Fruit fly (Drosophila melanogaster) whole organism, wandering third instar larva: ENCODE results near the gene CG32052.

Experiments used
- CG9705 ChIP-seq: fragments of 200-800 bp; sonication (Bioruptor generic); optimal IDR thresholded peaks from 2 replicates; lab custom pipeline; 2018; ENCODE audit warnings: missing biosample characterization, mild to moderate bottlenecking, missing genetic modification characterization
- CrebA ChIP-seq: fragments of 200-800 bp; sonication (Bioruptor generic); optimal IDR thresholded peaks from 2 replicates; lab custom pipeline; 2016; ENCODE audit warnings: missing biosample characterization, mild to moderate bottlenecking, missing genetic modification characterization, borderline replicate concordance
- Dif ChIP-seq: fragments of 200-275, 200-300 bp; sonication (Bioruptor generic); optimal IDR thresholded peaks from 2 replicates; lab custom pipeline; 2018; ENCODE audit warnings: missing biosample characterization, missing genetic modification characterization; ENCODE audit not compliant: partially characterized antibody
- GATAd ChIP-seq: sonication (Bioruptor generic); optimal IDR thresholded peaks from 2 replicates; lab custom pipeline; 2016; ENCODE audit warnings: missing biosample characterization, missing genetic modification characterization
- HLH106 ChIP-seq: fragments of 200-800 bp; optimal IDR thresholded peaks from 3 replicates; lab custom pipeline; 2019; ENCODE audit warnings: missing biosample characterization, mild to moderate bottlenecking, missing genetic modification characterization, moderate library complexity
- Hr78 ChIP-seq: fragments of >200 bp; optimal IDR thresholded peaks from 2 replicates; lab custom pipeline; 2017; ENCODE audit warnings: missing biosample characterization, missing genetic modification characterization
- Hr83 ChIP-seq: fragments of 200-300 bp; sonication (Bioruptor generic); optimal IDR thresholded peaks from 2 replicates; lab custom pipeline; 2016; ENCODE audit warnings: missing biosample characterization, mild to moderate bottlenecking, missing genetic modification characterization, moderate library complexity; ENCODE audit not compliant: poor library complexity, severe bottlenecking
- Jra ChIP-seq: sonication (Bioruptor generic); optimal IDR thresholded peaks from 2 replicates; lab custom pipeline; 2016; ENCODE audit warnings: missing biosample characterization, missing genetic modification characterization
- Myc ChIP-seq: fragments of >200 bp; optimal IDR thresholded peaks from 2 replicates; lab custom pipeline; 2017
- Rel ChIP-seq, 2 experiments: fragments of 200-800 bp; sonication (Bioruptor generic) in 1 of 2; optimal IDR thresholded peaks; 2 replicates in 1 of 2; 3 replicates in 1 of 2; lab custom pipeline; 2016 to 2019; ENCODE audit warnings: mild to moderate bottlenecking in 2 of 2, missing biosample characterization in 2 of 2, missing genetic modification characterization in 2 of 2, moderate library complexity in 1 of 2
- Sp1 ChIP-seq: fragments of 200-800 bp; sonication (Bioruptor generic); optimal IDR thresholded peaks from 3 replicates; lab custom pipeline; 2019; ENCODE audit warnings: missing biosample characterization, mild to moderate bottlenecking, missing genetic modification characterization, moderate library complexity
- Vsx2 ChIP-seq: fragments of 200-300, 225-300 bp; sonication (Bioruptor generic); optimal IDR thresholded peaks from 2 replicates; lab custom pipeline; 2018; ENCODE audit warnings: missing biosample characterization, missing genetic modification characterization; ENCODE audit not compliant: partially characterized antibody
- br ChIP-seq: fragments of 200-800 bp; sonication (Bioruptor generic); optimal IDR thresholded peaks from 2 replicates; lab custom pipeline; 2016; ENCODE audit warnings: missing biosample characterization, missing genetic modification characterization
- brk ChIP-seq: fragments of 200-800 bp; sonication (Bioruptor generic); optimal IDR thresholded peaks from 2 replicates; lab custom pipeline; 2016; ENCODE audit warnings: missing biosample characterization, mild to moderate bottlenecking, missing genetic modification characterization
- dl ChIP-seq, 2 experiments: fragments of 175-275, 200-275 bp in 1 of 2; fragments of 200-275 bp in 1 of 2; sonication (Bioruptor generic); optimal IDR thresholded peaks; lab custom pipeline; 2018; ENCODE audit warnings: mild to moderate bottlenecking in 2 of 2, missing biosample characterization in 2 of 2, missing genetic modification characterization in 2 of 2, moderate library complexity in 2 of 2; ENCODE audit not compliant: partially characterized antibody in 2 of 2, insufficient read depth in 1 of 2
- dmrt93B ChIP-seq: fragments of 200-800 bp; sonication (Bioruptor generic); optimal IDR thresholded peaks from 2 replicates; lab custom pipeline; 2018; ENCODE audit warnings: missing biosample characterization, mild to moderate bottlenecking, missing genetic modification characterization
- dsf ChIP-seq: sonication (Bioruptor generic); optimal IDR thresholded peaks from 2 replicates; lab custom pipeline; 2016; ENCODE audit warnings: missing biosample characterization, missing genetic modification characterization, borderline replicate concordance
- ey ChIP-seq: fragments of 200-800 bp; sonication (Bioruptor generic); optimal IDR thresholded peaks from 2 replicates; lab custom pipeline; 2016; ENCODE audit warnings: missing biosample characterization, missing genetic modification characterization
- foxo ChIP-seq, 2 experiments: fragments of 200-800 bp; sonication (Bioruptor generic); optimal IDR thresholded peaks; 2 replicates in 1 of 2; 3 replicates in 1 of 2; lab custom pipeline; 2016 to 2017; ENCODE audit warnings: missing biosample characterization in 2 of 2, missing genetic modification characterization in 2 of 2
- fru ChIP-seq: fragments of 200-800 bp; sonication (Bioruptor generic); optimal IDR thresholded peaks from 3 replicates; lab custom pipeline; 2016; ENCODE audit warnings: missing biosample characterization, mild to moderate bottlenecking, missing genetic modification characterization
- h ChIP-seq: fragments of 200-800 bp; sonication (Bioruptor generic); optimal IDR thresholded peaks from 3 replicates; lab custom pipeline; 2016; ENCODE audit warnings: missing biosample characterization, mild to moderate bottlenecking, missing genetic modification characterization
- lola ChIP-seq: fragments of >200 bp; optimal IDR thresholded peaks from 2 replicates; lab custom pipeline; 2017; ENCODE audit warnings: missing biosample characterization, missing genetic modification characterization
- psq ChIP-seq: fragments of 200-800 bp; sonication (Bioruptor generic); optimal IDR thresholded peaks from 3 replicates; lab custom pipeline; 2017; ENCODE audit warnings: missing biosample characterization, mild to moderate bottlenecking, missing genetic modification characterization, moderate library complexity
- sv ChIP-seq: fragments of 200-800 bp; sonication (Bioruptor generic); optimal IDR thresholded peaks from 3 replicates; lab custom pipeline; 2016; ENCODE audit warnings: missing biosample characterization, missing genetic modification characterization
- tai ChIP-seq: sonication (Bioruptor generic); optimal IDR thresholded peaks from 2 replicates; lab custom pipeline; 2016; ENCODE audit warnings: missing biosample characterization, missing genetic modification characterization
- usp ChIP-seq: fragments of >200 bp; optimal IDR thresholded peaks from 2 replicates; lab custom pipeline; 2017; ENCODE audit warnings: missing biosample characterization, missing genetic modification characterization
- woc ChIP-seq: sonication (Bioruptor generic); optimal IDR thresholded peaks from 2 replicates; lab custom pipeline; 2016; ENCODE audit warnings: missing biosample characterization, mild to moderate bottlenecking, missing genetic modification characterization

The CG32052 gene

DNA sequence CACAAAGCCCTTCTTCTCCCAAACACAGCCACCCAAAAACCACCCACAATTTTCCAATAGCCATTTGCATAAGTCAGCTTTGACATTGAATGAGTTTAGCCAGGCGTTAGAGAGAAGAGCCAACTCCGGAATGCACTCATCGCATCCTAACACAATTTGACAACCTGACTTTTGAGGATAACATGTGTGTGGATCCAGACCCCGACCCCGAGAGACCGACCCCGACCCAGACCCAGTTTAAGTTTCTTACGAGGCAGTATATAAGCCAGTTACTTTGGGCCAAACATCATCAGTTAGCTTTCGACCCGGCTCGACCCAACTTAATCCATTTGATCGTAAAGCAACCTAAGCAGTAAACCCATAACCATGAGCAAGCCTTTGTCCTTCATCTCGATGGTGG is 12.6 kb downstream of the CG32052 start, which contains the start of gene Ilp2:
TSS of gene Ilp2 (plus strand) at position 301 of the 400 bp plus-strand sequence.
- TF ChIP-seq Hr78 (no peak), Myc (lab: Kevin White, UChicago) (no peak), GATAd (GFP tag; lab: Kevin White, UChicago) (no peak), ey (GFP tag; lab: Kevin White, UChicago) (no peak), Jra (GFP tag; lab: Kevin White, UChicago) (no peak)

DNA sequence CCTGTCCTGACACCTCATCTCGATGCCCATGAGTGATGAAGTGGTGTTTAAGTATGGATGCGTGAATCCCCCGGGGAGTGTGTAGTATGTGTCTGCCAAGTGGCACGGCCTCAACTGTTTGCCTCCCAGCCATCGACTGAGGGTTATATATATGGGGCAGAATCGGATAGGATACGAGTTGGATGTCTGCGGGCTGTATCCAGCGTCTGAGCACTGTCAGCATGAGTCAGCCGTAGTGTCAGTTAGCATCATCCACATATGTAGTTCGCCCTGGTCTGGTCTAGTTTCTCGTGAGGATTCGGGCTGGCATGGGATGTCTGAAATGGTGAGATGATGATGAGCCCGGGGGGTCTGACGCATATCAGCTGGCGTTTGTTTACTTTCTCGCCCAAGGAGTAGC is 15.2 kb downstream of the CG32052 start, which contains the start of gene Ilp3:
TSS of gene Ilp3 (minus strand) at position 101 of the 400 bp plus-strand sequence.
- no peak for TF ChIP-seq Rel (GFP tag; optimal IDR thresholded peaks at IDR 0.05; lab: Kevin White, UChicago)
- TF ChIP-seq Rel (tag; optimal IDR thresholded peaks at IDR 0.05; lab: Kevin White, UChicago) = no peak
- no peak for TF ChIP-seq psq (GFP tag; lab: Kevin White, UChicago)
- no peak for TF ChIP-seq Hr78
- TF ChIP-seq Jra (GFP tag; lab: Kevin White, UChicago) = no peak
- TF ChIP-seq usp = no peak
- TF ChIP-seq dmrt93B (GFP tag; lab: Kevin White, UChicago) = no peak

DNA sequence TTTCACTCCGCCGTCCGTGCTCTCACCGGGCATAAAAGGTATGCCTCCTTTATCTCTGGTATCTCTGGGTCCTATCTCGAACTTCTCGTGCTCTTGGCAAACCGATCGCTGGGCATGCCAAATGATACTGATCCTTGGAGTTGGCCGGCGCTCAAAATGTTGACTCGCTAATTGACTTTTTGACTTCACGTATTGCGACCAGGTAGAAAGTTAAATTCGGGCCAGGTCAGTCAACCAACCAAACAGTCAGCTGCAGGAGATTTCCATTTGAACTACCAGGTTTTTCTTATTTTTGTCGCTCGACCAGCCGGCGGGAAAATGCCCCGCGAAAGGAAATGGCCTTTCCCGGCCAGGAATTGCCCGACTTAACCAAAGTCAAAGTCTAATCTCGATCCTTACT is 17.3 kb downstream of the CG32052 start, which contains the start of gene Ilp4:
TSS of gene Ilp4 (minus strand) at position 139 of the 400 bp plus-strand sequence.
- TF ChIP-seq Jra (GFP tag; lab: Kevin White, UChicago) (no peak), GATAd (GFP tag; lab: Kevin White, UChicago) (no peak), sv (GFP tag; lab: Kevin White, UChicago) (no peak), foxo (GFP tag; optimal IDR thresholded peaks at IDR 0.05; lab: Kevin White, UChicago) (no peak), Dif (GFP tag; lab: Kevin White, UChicago) (no peak), CrebA (GFP tag; lab: Kevin White, UChicago) (no peak), dmrt93B (GFP tag; lab: Kevin White, UChicago) (no peak), CG9705 (no peak), Myc (lab: Kevin White, UChicago) (no peak), brk (GFP tag; lab: Kevin White, UChicago) (no peak), br (no peak), psq (GFP tag; lab: Kevin White, UChicago) (no peak), dl (GFP tag; optimal IDR thresholded peaks at IDR 0.05; lab: Kevin White, UChicago; ENCODE audit: insufficient read depth in 1 of 2, partially characterized antibody in 2 of 2) (no peak)

DNA sequence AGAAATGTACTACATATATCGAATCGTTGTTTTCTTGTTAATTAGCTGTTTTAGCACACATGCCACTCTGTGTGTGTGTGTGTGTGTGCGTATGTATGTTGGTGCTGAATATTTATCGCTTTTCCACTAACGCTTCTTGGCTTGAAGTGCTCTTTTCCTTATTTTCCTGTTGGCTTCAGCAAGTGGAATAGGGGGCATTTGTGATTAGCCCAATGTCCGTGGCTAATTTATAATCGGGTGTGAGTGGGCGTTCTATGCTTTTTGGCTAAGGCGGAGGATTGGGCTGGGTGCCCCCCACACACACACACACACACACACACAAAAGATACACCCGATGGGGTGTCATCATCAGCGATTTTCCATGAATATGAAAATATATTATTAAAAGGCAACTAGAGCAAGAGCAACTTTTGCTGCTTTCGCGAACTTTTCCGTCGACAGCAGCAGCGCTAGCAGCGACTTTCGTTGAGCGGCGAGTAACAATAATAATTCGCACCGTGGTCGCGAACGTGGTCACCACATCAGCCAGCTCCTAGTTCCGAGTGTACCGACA is 26.6 kb downstream of the CG32052 start, which contains the start of gene CG43897:
TSS of gene CG43897 (plus strand) at position 503 of the 553 bp plus-strand sequence.
- TF ChIP-seq psq (GFP tag; lab: Kevin White, UChicago) (no peak), Dif (GFP tag; lab: Kevin White, UChicago) (no peak), dmrt93B (GFP tag; lab: Kevin White, UChicago) (no peak), woc (GFP tag; lab: Kevin White, UChicago) (no peak), Jra (GFP tag; lab: Kevin White, UChicago) (no peak), lola (GFP tag; lab: Kevin White, UChicago) (no peak), HLH106 (tag; lab: Kevin White, UChicago) (no peak), h (GFP tag; lab: Kevin White, UChicago) (no peak), tai (no peak), fru (GFP tag; lab: Kevin White, UChicago) (no peak), Rel (GFP tag; optimal IDR thresholded peaks at IDR 0.05; lab: Kevin White, UChicago) (no peak), Rel (tag; optimal IDR thresholded peaks at IDR 0.05; lab: Kevin White, UChicago) (no peak), br (no peak), Hr83 (GFP tag; lab: Kevin White, UChicago) (no peak)
- TF ChIP-seq, all 38 proteins: peak for 0

DNA sequence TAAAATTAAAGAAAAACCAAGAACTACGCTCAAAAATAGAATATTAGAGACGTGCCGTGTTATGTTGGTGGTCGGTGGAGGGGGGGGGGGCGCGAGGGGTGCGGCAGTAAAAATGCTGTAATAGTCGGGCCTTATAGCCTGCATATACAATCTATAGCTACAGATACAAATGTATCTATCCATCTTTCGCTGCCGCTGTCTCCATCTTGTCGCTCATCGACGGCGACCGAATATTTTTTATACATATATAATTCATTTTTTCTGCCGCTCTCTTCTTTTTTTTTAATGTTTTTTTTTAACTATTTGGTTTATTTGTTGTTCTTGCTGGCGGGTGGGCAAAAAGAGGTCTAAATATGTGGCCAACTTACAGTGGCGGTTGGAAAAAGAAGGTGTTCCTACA is 27.8 kb downstream of the CG32052 start:
- no peak for TF ChIP-seq CG9705
- TF ChIP-seq dsf (GFP tag; lab: Kevin White, UChicago) = no peak
- TF ChIP-seq Sp1 (GFP tag; lab: Kevin White, UChicago) = no peak
- TF ChIP-seq br = no peak
- TF ChIP-seq Vsx2 (GFP tag; lab: Kevin White, UChicago) = no peak
- no peak for TF ChIP-seq Rel (GFP tag; optimal IDR thresholded peaks at IDR 0.05; lab: Kevin White, UChicago)
- TF ChIP-seq Rel (tag; optimal IDR thresholded peaks at IDR 0.05; lab: Kevin White, UChicago) = no peak
